Worm (Caenorhabditis elegans) whole organism, L4/young adult: ENCODE data around the gene unc-51.
"Not testable (repeated sequence)": the region's sequence is repeated elsewhere in the genome, so short reads cannot be mapped to it uniquely, and the experiment has no call there.

ENCODE experiments used
- W03F9.2 ChIP-seq: fragments of 150-350 bp; optimal IDR thresholded peaks from 2 replicates; lab custom pipeline; 2014; ENCODE audit warnings: missing biosample characterization, missing genetic modification characterization
- dao-5 ChIP-seq: sonication (generic microtip); optimal IDR thresholded peaks from 2 replicates; lab custom pipeline; 2016; ENCODE audit warnings: missing genotype, missing genetic modification characterization, moderate library complexity, missing compliant biosample characterization
- him-1 ChIP-seq: sonication (generic microtip); optimal IDR thresholded peaks from 2 replicates; lab custom pipeline; 2016; ENCODE audit warnings: missing genotype, missing genetic modification reagents, missing genetic modification characterization, missing compliant biosample characterization

unc-51 gene

DNA sequence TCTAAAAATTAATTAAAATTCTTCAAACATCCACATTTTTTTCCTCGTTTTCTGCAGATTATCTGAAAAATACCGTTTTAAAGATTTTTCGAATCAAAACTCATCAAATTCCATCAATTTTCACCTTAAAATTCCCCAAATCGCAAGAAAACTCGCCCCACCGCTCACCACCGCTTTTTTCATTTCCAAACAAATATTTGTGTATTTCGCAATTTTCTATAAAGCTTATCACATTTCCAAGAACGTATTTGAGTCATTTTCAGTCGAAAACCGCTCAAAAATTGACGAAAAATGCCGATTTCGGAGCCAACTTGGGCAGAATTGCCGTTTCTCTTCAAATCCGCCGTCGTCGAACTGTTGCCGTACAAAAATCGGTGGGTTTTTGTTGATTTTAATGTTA lies 54.6 kb downstream of the unc-51 start, which contains the start of gene Y60A3A.8:
Y60A3A.8 (plus strand) TSS at position 258 of the 400 bp plus-strand sequence.
- not testable (repeated sequence) for TF ChIP-seq W03F9.2 (tag; lab: Kevin White, UChicago); him-1; dao-5

DNA sequence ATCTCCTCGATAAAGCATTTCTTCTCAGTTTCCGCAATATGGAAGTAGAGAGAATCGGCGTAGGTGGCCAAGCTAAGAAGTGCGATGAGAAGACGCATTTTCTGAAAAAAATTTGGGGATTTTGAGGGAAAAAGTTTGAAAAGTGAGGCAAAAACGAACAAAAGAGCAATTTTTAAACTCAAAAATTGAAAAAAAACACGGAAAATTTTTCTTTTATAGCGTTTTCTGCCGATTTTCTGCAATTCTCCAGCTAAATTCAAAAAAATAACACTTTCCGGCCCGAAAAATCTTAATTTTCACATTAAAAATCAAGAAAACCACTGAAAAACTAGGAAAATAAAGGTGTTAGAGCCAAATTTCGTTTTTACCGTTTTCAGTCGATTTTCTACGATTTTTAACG lies 55.3 kb downstream of the unc-51 start, which contains the start of gene tmed-4:
tmed-4 (minus strand) TSS at position 101 of the 400 bp plus-strand sequence.
- not testable (repeated sequence) for TF ChIP-seq W03F9.2 (tag; lab: Kevin White, UChicago); dao-5; him-1

ce11 chrV:19946529-19946928 lies 57.8 kb downstream of the unc-51 start, which contains the start of gene dhs-24:
dhs-24 (minus strand) TSS chrV:19946629.
- TF ChIP-seq him-1 (no peak), dao-5 (no peak), W03F9.2 (tag; lab: Kevin White, UChicago) (no peak)
